2 fruit fly cellular contexts compared by ENCODE assay signal in genomic region chrX:11620527-11620926, dm6.
TF ChIP-seq lines count a peak whose summit lies in the region.

No protein-coding gene starts in this region.

- no peak for TF ChIP-seq CTCF in whole organism, embryonic (GFP tag; optimal IDR thresholded peaks at IDR 0.05; lab: Kevin White, UChicago)

TF ChIP-seq in whole organism, adult, 20 proteins besides CTCF, POLR2A, EP300 and RAD21:
- TF ChIP-seq ovo (GFP tag; optimal IDR thresholded peaks at IDR 0.05; lab: Kevin White, UChicago) (no peak), cic (GFP tag; optimal IDR thresholded peaks at IDR 0.05; lab: Kevin White, UChicago) (peak; percentile 31)
TF ChIP-seq in whole organism, adult: peak in this region for 1.

TF ChIP-seq in whole organism, embryonic, 481 proteins besides CTCF, POLR2A, EP300 and RAD21:
- peak; percentile 52 for TF ChIP-seq exex (tag; optimal IDR thresholded peaks at IDR 0.05; lab: Kevin White, UChicago)
- TF ChIP-seq row (GFP tag; IDR thresholded peaks at IDR 0.05; lab: Robert Waterston, UW): peak; percentile 44
- TF ChIP-seq sug (tag; optimal IDR thresholded peaks at IDR 0.05; lab: Kevin White, UChicago): peak; percentile 50
- TF ChIP-seq ems (GFP tag; optimal IDR thresholded peaks at IDR 0.05; lab: Kevin White, UChicago): no peak
- no peak for TF ChIP-seq Max (GFP tag; optimal IDR thresholded peaks at IDR 0.05; lab: Kevin White, UChicago)
- TF ChIP-seq crol (GFP tag; IDR thresholded peaks at IDR 0.05; lab: Robert Waterston, UW): peak; percentile 96
- peak; percentile 73 for TF ChIP-seq cwo (GFP tag; optimal IDR thresholded peaks at IDR 0.05; lab: Kevin White, UChicago)
- peak; percentile 20; the same call in 1 of the 2 replicates for TF ChIP-seq NFAT (GFP tag; IDR thresholded peaks at IDR 0.05; lab: Robert Waterston, UW)
- no peak for TF ChIP-seq CG10959 (GFP tag; IDR thresholded peaks at IDR 0.05; lab: Robert Waterston, UW)
- no peak for TF ChIP-seq CG14965 (GFP tag; optimal IDR thresholded peaks at IDR 0.05; lab: Kevin White, UChicago; ENCODE audit: borderline replicate concordance)
- TF ChIP-seq GATAe (GFP tag; conservative IDR thresholded peaks at IDR 0.05; lab: Robert Waterston, UW): peak; percentile 77
- peak; percentile 35 for TF ChIP-seq CG10543 (GFP tag; optimal IDR thresholded peaks at IDR 0.05; lab: Kevin White, UChicago)
- peak; percentile 85 for TF ChIP-seq ftz-f1 (GFP tag; optimal IDR thresholded peaks at IDR 0.05; lab: Kevin White, UChicago)
- peak; percentile 5 for TF ChIP-seq pzg (GFP tag; optimal IDR thresholded peaks at IDR 0.05; lab: Kevin White, UChicago)
- TF ChIP-seq CG34376 (GFP tag; optimal IDR thresholded peaks at IDR 0.05; lab: Kevin White, UChicago): peak; percentile 90
- TF ChIP-seq HmgZ (tag; optimal IDR thresholded peaks at IDR 0.05; lab: Kevin White, UChicago): peak; percentile 20
- TF ChIP-seq sd (tag; optimal IDR thresholded peaks at IDR 0.05; lab: Kevin White, UChicago): peak; percentile 88
- TF ChIP-seq Med (GFP tag; lab: Kevin White, UChicago): peak; percentile 40
- peak; percentile 66 for TF ChIP-seq mirr (GFP tag; optimal IDR thresholded peaks at IDR 0.05; lab: Kevin White, UChicago)
- TF ChIP-seq CG9215 (GFP tag; IDR thresholded peaks at IDR 0.05; lab: Robert Waterston, UW): no peak
- 0 out of 2 replicates have a peak, but pooled peaks have one; percentile 11 for TF ChIP-seq CG32532 (GFP tag; IDR thresholded peaks at IDR 0.05; lab: Robert Waterston, UW)
- TF ChIP-seq lab (GFP tag; optimal IDR thresholded peaks at IDR 0.05; lab: Kevin White, UChicago): peak; percentile 17
- no peak for TF ChIP-seq al (GFP tag; IDR thresholded peaks at IDR 0.05; lab: Robert Waterston, UW)
- TF ChIP-seq CG1832 (GFP tag; optimal IDR thresholded peaks at IDR 0.05; lab: Kevin White, UChicago): peak; percentile 26
- peak; percentile 18; the same call in 1 of the 2 replicates for TF ChIP-seq Rfx (GFP tag; IDR thresholded peaks at IDR 0.05; lab: Robert Waterston, UW)
- TF ChIP-seq Atf6 (GFP tag; IDR thresholded peaks at IDR 0.05; lab: Robert Waterston, UW): no peak
- TF ChIP-seq chinmo (GFP tag; IDR thresholded peaks at IDR 0.05; lab: Robert Waterston, UW; ENCODE audit: partially characterized antibody): 0 out of 4 replicates have a peak, but pooled peaks have one; percentile 49
- no peak for TF ChIP-seq danr (GFP tag; IDR thresholded peaks at IDR 0.05; lab: Robert Waterston, UW)
- no peak for TF ChIP-seq Opbp (GFP tag; IDR thresholded peaks at IDR 0.05; lab: Robert Waterston, UW; ENCODE audit: partially characterized antibody)
- no peak for TF ChIP-seq Nf-YC (tag; optimal IDR thresholded peaks at IDR 0.05; lab: Kevin White, UChicago)
- no peak for TF ChIP-seq BEAF-32 (GFP tag; optimal IDR thresholded peaks at IDR 0.05; lab: Kevin White, UChicago)
